Fruit fly (Drosophila melanogaster): ENCODE measurements around the gene Septin2.

Septin2 gene

dm6 chr3R:20585566-20585965 is 2.6 kb downstream of the Septin2 start, which contains the start of gene CG16953 (continued):
- TF ChIP-seq CG13624 (GFP tag; optimal IDR thresholded peaks at IDR 0.05) (peak; percentile 41), HLH54F (GFP tag; optimal IDR thresholded peaks at IDR 0.05) (no peak), CG6765 (GFP tag; optimal IDR thresholded peaks at IDR 0.05) (no peak), CG9437 (GFP tag; optimal IDR thresholded peaks at IDR 0.05) (peak; percentile 25), CG17328 (GFP tag; IDR thresholded peaks at IDR 0.05) (no peak), MESR4 (GFP tag; optimal IDR thresholded peaks at IDR 0.05) (peak; percentile 89), dpn (GFP tag; optimal IDR thresholded peaks at IDR 0.05) (no peak), stwl (tag; optimal IDR thresholded peaks at IDR 0.05) (peak; percentile 46), E2f2 (GFP tag; IDR thresholded peaks at IDR 0.05) (peak; percentile 92), Med (GFP tag) (peak; percentile 43), Mrtf (GFP tag; IDR thresholded peaks at IDR 0.05) (no peak), lola (GFP tag; optimal IDR thresholded peaks at IDR 0.05) (no peak), CG4730 (GFP tag; IDR thresholded peaks at IDR 0.05) (no peak), bbx (GFP tag; IDR thresholded peaks at IDR 0.05; ENCODE audit: partially characterized antibody) (peak; percentile 32; the same call in 1 of the 2 replicates), Pdp1 (GFP tag; optimal IDR thresholded peaks at IDR 0.05) (peak in 1 of 2 experiments; percentile 75), CG10267 (tag; optimal IDR thresholded peaks at IDR 0.05) (peak; percentile 30), CG12659 (GFP tag; optimal IDR thresholded peaks at IDR 0.05) (peak; percentile 41), CG4282 (GFP tag; optimal IDR thresholded peaks at IDR 0.05) (no peak), sug (tag; optimal IDR thresholded peaks at IDR 0.05) (peak; percentile 1), cg (GFP tag; optimal IDR thresholded peaks at IDR 0.05) (peak; percentile 2), Fer1 (GFP tag; optimal IDR thresholded peaks at IDR 0.05) (peak; percentile 4), CG16779 (GFP tag; IDR thresholded peaks at IDR 0.05) (no peak), luna (GFP tag; optimal IDR thresholded peaks at IDR 0.05) (no peak), CG5245 (GFP tag; optimal IDR thresholded peaks at IDR 0.05) (no peak), nom (GFP tag; optimal IDR thresholded peaks at IDR 0.05) (peak; percentile 10), ewg (GFP tag; optimal IDR thresholded peaks at IDR 0.05) (no peak), CG10274 (GFP tag; optimal IDR thresholded peaks at IDR 0.05) (no peak)

- TF ChIP-seq gfzf (GFP tag; optimal IDR thresholded peaks at IDR 0.05), result peak; percentile 58
- TF ChIP-seq Dp (GFP tag; optimal IDR thresholded peaks at IDR 0.05), result peak; percentile 54
- no peak for TF ChIP-seq Spps (tag; optimal IDR thresholded peaks at IDR 0.05)
- no peak for TF ChIP-seq twi (tag; optimal IDR thresholded peaks at IDR 0.05)
- TF ChIP-seq CG6689 (GFP tag; IDR thresholded peaks at IDR 0.05), result no peak
- TF ChIP-seq E2f2 (GFP tag; IDR thresholded peaks at IDR 0.05), result peak; percentile 67; the same call in 1 of the 2 replicates
- TF ChIP-seq kay (GFP tag; optimal IDR thresholded peaks at IDR 0.05), result no peak
Measured at dm6 chr3R:20581376-20581775, 6.8 kb downstream of the Septin2 start, which contains the start of gene CG34008. TSS of gene CG34008 (minus strand) at chr3R:20581522.

- TF ChIP-seq Opbp (GFP tag; IDR thresholded peaks at IDR 0.05; ENCODE audit: partially characterized antibody), result peak; percentile 97
- no peak for TF ChIP-seq ab (GFP tag; optimal IDR thresholded peaks at IDR 0.05)
- peak; percentile 46 for TF ChIP-seq CG16815 (GFP tag; optimal IDR thresholded peaks at IDR 0.05)
- TF ChIP-seq CG18619 (GFP tag; optimal IDR thresholded peaks at IDR 0.05), result peak; percentile 73
- TF ChIP-seq Hey (tag; optimal IDR thresholded peaks at IDR 0.05), result no peak
- TF ChIP-seq HLH4C (GFP tag; IDR thresholded peaks at IDR 0.05; ENCODE audit: partially characterized antibody), result peak; percentile 92
- TF ChIP-seq toy (GFP tag; IDR thresholded peaks at IDR 0.05), result 0 out of 2 replicates have a peak, but pooled peaks have one; percentile 9
- TF ChIP-seq CG6813 (GFP tag; optimal IDR thresholded peaks at IDR 0.05), result peak; percentile 33
- no peak for TF ChIP-seq aop (GFP tag; IDR thresholded peaks at IDR 0.05)
- TF ChIP-seq CG18599 (GFP tag; optimal IDR thresholded peaks at IDR 0.05), result no peak
- no peak for TF ChIP-seq Gsc (GFP tag; IDR thresholded peaks at IDR 0.05)
- peak; percentile 55 for TF ChIP-seq danr (GFP tag; IDR thresholded peaks at IDR 0.05)
- peak; percentile 68 for TF ChIP-seq CG33557 (GFP tag; optimal IDR thresholded peaks at IDR 0.05)
- TF ChIP-seq Oli (tag; optimal IDR thresholded peaks at IDR 0.05), result peak; percentile 64
- TF ChIP-seq HLH54F (GFP tag; optimal IDR thresholded peaks at IDR 0.05), result peak; percentile 80
- peak; percentile 97 for TF ChIP-seq hbn (GFP tag; IDR thresholded peaks at IDR 0.05; ENCODE audit: partially characterized antibody)
- TF ChIP-seq cato (GFP tag; optimal IDR thresholded peaks at IDR 0.05; ENCODE audit: borderline replicate concordance), result peak; percentile 55
Measured at dm6 chr3R:20579816-20580215, 8.3 kb downstream of the Septin2 start, which contains the start of the genes EloB and Srp14. TSS of gene EloB (minus strand) at chr3R:20579850. TSS of gene Srp14 (plus strand) at chr3R:20580115.
